Fruit fly (Drosophila melanogaster): Measurements from ENCODE around the gene Eip63F-1.

Eip63F-1 gene

DNA sequence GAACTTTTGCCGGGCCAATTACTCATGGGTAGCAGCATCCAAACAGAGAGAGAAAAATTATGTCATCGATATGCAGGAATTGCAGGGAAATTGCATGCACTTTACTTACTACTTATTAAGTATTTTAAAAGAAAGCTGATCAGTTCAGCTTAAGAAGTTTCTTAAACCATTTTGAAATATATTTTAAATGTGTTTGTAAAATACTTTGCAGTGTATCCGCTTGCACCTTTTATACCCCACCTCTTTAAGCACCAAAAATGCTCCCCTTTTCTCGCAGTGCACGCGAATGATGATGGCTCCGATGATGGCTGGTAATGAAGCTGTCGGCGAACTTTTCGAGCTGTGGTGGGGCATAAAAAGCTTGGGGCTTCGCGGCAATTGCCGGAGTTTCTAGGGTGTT lies 17.1 kb upstream of the Eip63F-1 start, which contains the start of gene CG14984 (continued):
- TF ChIP-seq Eip78C (GFP tag) (peak; percentile 96), lz (GFP tag; optimal IDR thresholded peaks at IDR 0.05) (peak; percentile 76), Smox (GFP tag; optimal IDR thresholded peaks at IDR 0.05) (peak; percentile 73), CG6792 (GFP tag; optimal IDR thresholded peaks at IDR 0.05) (peak; percentile 80), CG34406 (GFP tag; optimal IDR thresholded peaks at IDR 0.05) (peak; percentile 77), salr (GFP tag; optimal IDR thresholded peaks at IDR 0.05) (peak; percentile 71 to 81), spab (GFP tag; optimal IDR thresholded peaks at IDR 0.05) (peak; percentile 85), CG32006 (GFP tag; optimal IDR thresholded peaks at IDR 0.05) (peak; percentile 71)

dm6 chr3L:3951875-3952274 lies 16.5 kb upstream of the Eip63F-1 start:
- TF ChIP-seq Eip78C (GFP tag) (peak; percentile 21), CG10631 (GFP tag; optimal IDR thresholded peaks at IDR 0.05) (no peak), CG6163 (GFP tag; IDR thresholded peaks at IDR 0.05) (peak; percentile 24; the same call in 1 of the 3 replicates)

dm6 chr3L:3949205-3949604 lies 13.8 kb upstream of the Eip63F-1 start, which contains the start of gene CG14983:
CG14983 (minus strand) TSS chr3L:3949305.
- no peak for TF ChIP-seq dsx (GFP tag; optimal IDR thresholded peaks at IDR 0.05; ENCODE audit: poor library complexity, severe bottlenecking)
- TF ChIP-seq svp (GFP tag), result peak; percentile 37

DNA sequence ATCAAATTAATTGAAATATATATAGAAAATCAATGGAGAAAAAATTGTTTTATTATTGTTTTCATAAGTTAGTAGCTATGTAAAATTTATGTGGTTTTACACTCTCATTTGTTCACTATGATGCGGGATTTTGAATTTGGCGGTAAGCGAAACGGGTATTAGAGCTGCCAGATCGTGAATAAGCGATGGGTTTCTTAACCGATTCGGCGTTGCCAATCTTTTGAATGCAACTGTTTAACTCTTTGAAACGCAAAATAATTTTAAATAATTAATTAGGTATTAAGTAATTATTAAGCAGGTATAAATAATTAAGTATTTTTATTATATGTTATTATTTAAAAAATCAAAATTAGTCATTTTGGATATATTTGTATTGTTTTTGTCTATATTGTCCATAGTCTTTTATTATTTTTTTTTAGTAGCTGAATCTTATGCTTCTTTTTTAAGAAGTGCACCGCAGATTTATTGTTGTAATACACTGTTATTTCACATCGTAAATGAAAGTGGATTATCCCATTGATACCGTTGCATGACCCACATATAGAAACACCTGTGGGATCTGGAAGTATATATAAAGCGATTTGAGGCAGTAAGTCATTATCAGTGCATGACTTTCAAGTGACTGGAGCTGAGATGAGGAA lies 12.0 kb upstream of the Eip63F-1 start, which contains the start of gene CG10853:
Gene CG10853, plus strand, starts transcription at position 591 of the 641 bp plus-strand sequence.
- TF ChIP-seq vri (GFP tag; optimal IDR thresholded peaks at IDR 0.05) (no peak), dsx (GFP tag; optimal IDR thresholded peaks at IDR 0.05; ENCODE audit: poor library complexity, severe bottlenecking) (peak; percentile 14)

- TF ChIP-seq CG34406 (GFP tag; optimal IDR thresholded peaks at IDR 0.05), result no peak
- TF ChIP-seq Sox15 (GFP tag; optimal IDR thresholded peaks at IDR 0.05), result no peak
- no peak for TF ChIP-seq Hr39 (GFP tag; optimal IDR thresholded peaks at IDR 0.05)
- peak; percentile 20 for TF ChIP-seq esn (GFP tag; optimal IDR thresholded peaks at IDR 0.05)
- TF ChIP-seq CG10669 (GFP tag; optimal IDR thresholded peaks at IDR 0.05), result no peak
- TF ChIP-seq CG7368 (GFP tag; optimal IDR thresholded peaks at IDR 0.05), result no peak
- no peak for TF ChIP-seq fkh (GFP tag; optimal IDR thresholded peaks at IDR 0.05)
- TF ChIP-seq Sox14 (GFP tag; optimal IDR thresholded peaks at IDR 0.05), result no peak
- TF ChIP-seq Ets96B (tag; optimal IDR thresholded peaks at IDR 0.05), result no peak
- no peak for TF ChIP-seq CG11902 (GFP tag; optimal IDR thresholded peaks at IDR 0.05)
- TF ChIP-seq CG4318 (GFP tag; optimal IDR thresholded peaks at IDR 0.05), result no peak
- no peak for TF ChIP-seq Hr4 (GFP tag; optimal IDR thresholded peaks at IDR 0.05)
- TF ChIP-seq Smox (GFP tag; optimal IDR thresholded peaks at IDR 0.05), result no peak
- TF ChIP-seq acj6 (GFP tag; optimal IDR thresholded peaks at IDR 0.05), result no peak
- no peak for TF ChIP-seq Met (GFP tag; optimal IDR thresholded peaks at IDR 0.05)
- TF ChIP-seq CG11294 (GFP tag; IDR thresholded peaks at IDR 0.05), result no peak
- peak; percentile 40 for TF ChIP-seq vri (GFP tag; optimal IDR thresholded peaks at IDR 0.05)
- no peak for TF ChIP-seq CG16779 (tag; optimal IDR thresholded peaks at IDR 0.05)
- peak; percentile 25; the same call in 1 of the 3 replicates for TF ChIP-seq eg (GFP tag; IDR thresholded peaks at IDR 0.05)
- no peak for TF ChIP-seq CG8319 (GFP tag; optimal IDR thresholded peaks at IDR 0.05)
- TF ChIP-seq CG8119 (GFP tag; IDR thresholded peaks at IDR 0.05), result no peak
- TF ChIP-seq fd59A (GFP tag; optimal IDR thresholded peaks at IDR 0.05), result no peak
- TF ChIP-seq CG8632 (GFP tag; optimal IDR thresholded peaks at IDR 0.05), result no peak
- peak; percentile 28 for TF ChIP-seq CG6854 (GFP tag; optimal IDR thresholded peaks at IDR 0.05)
- TF ChIP-seq CG9139 (GFP tag; optimal IDR thresholded peaks at IDR 0.05), result no peak
- peak; percentile 69 for TF ChIP-seq Eip78C (GFP tag)
- peak; percentile 97 for TF ChIP-seq svp (GFP tag)
- TF ChIP-seq Eip93F (GFP tag; optimal IDR thresholded peaks at IDR 0.05), result no peak
Observed at dm6 chr3L:3942241-3943028, 7.0 kb upstream of the Eip63F-1 start, which contains the start of the genes CG10863 and CG14982. CG10863 (minus strand) TSS chr3L:3942465. CG14982 (plus strand) TSS chr3L:3942710.

Data from whole organism, prepupa.